Fruit fly (Drosophila melanogaster) whole organism, prepupa: Measurements from ENCODE around the gene Cyp308a1.

ENCODE experiments used
- Blimp-1 ChIP-seq: fragments of 200-800 bp; sonication (Bioruptor generic); optimal IDR thresholded peaks from 3 replicates; lab custom pipeline; 2017; ENCODE audit warnings: missing biosample characterization, missing genetic modification characterization, mild to moderate bottlenecking, moderate library complexity, missing genetic modification reagents
- CG10631 ChIP-seq: fragments of 200-800 bp; sonication (Bioruptor generic); optimal IDR thresholded peaks from 2 replicates; lab custom pipeline; 2016; ENCODE audit warnings: missing biosample characterization, missing genetic modification characterization
- CG10669 ChIP-seq: fragments of 200-800 bp; sonication (Bioruptor generic); optimal IDR thresholded peaks from 3 replicates; lab custom pipeline; 2018; ENCODE audit warnings: missing biosample characterization, mild to moderate bottlenecking, missing genetic modification characterization, moderate library complexity
- CG11294 ChIP-seq: fragments of 200-800 bp; sonication (Bioruptor generic); IDR thresholded peaks from 2 replicates; pipeline ENCODE4 v1.3.6; 2022; ENCODE audit warnings: missing biosample characterization, missing genetic modification characterization
- CG11902 ChIP-seq: fragments of 200-800 bp; sonication (Bioruptor generic); optimal IDR thresholded peaks from 3 replicates; lab custom pipeline; 2016; ENCODE audit warnings: missing biosample characterization, missing genetic modification characterization
- CG15336 ChIP-seq: fragments of 200-800 bp; sonication (Bioruptor generic); IDR thresholded peaks from 2 replicates; pipeline ENCODE4 v1.3.6; 2022; ENCODE audit warnings: missing biosample characterization, missing genetic modification characterization
- CG1621 ChIP-seq: fragments of 200-800 bp; sonication (Bioruptor generic); optimal IDR thresholded peaks from 3 replicates; lab custom pipeline; 2018; ENCODE audit warnings: missing biosample characterization, mild to moderate bottlenecking, missing genetic modification characterization
- CG3032 ChIP-seq: fragments of 200-800 bp; optimal IDR thresholded peaks from 2 replicates; lab custom pipeline; 2019; ENCODE audit warnings: missing biosample characterization, mild to moderate bottlenecking, missing genetic modification characterization, moderate library complexity
- CG6163 ChIP-seq: fragments of 200-800 bp; sonication (Bioruptor generic); IDR thresholded peaks from 3 replicates; pipeline ENCODE4 v1.3.6; 2022; ENCODE audit warnings: missing biosample characterization, missing genetic modification characterization
- CG6792 ChIP-seq: fragments of 200-800 bp; sonication (Bioruptor generic); optimal IDR thresholded peaks from 3 replicates; lab custom pipeline; 2016; ENCODE audit warnings: missing biosample characterization, missing genetic modification characterization
- CG6854 ChIP-seq: fragments of 200-800 bp; sonication (Bioruptor generic); optimal IDR thresholded peaks from 2 replicates; lab custom pipeline; 2017; ENCODE audit warnings: missing biosample characterization, mild to moderate bottlenecking, missing genetic modification characterization
- CG8632 ChIP-seq: fragments of 200-800 bp; sonication (Bioruptor generic); optimal IDR thresholded peaks from 3 replicates; lab custom pipeline; 2016; ENCODE audit warnings: missing biosample characterization, missing genetic modification characterization
- CG9139 ChIP-seq: fragments of 200-800 bp; sonication (Bioruptor generic); optimal IDR thresholded peaks from 3 replicates; lab custom pipeline; 2017; ENCODE audit warnings: missing biosample characterization, mild to moderate bottlenecking, missing genetic modification characterization
- Eip75B ChIP-seq: fragments of 200-800 bp; sonication (Bioruptor generic); optimal IDR thresholded peaks from 3 replicates; lab custom pipeline; 2016; ENCODE audit warnings: missing biosample characterization, missing genetic modification characterization
- Eip78C ChIP-seq: fragments of 200-800 bp; sonication (Bioruptor generic); peaks from one replicate; lab custom pipeline; 2016; ENCODE audit warnings: missing biosample characterization, missing genetic modification characterization
- Eip93F ChIP-seq: fragments of 200-800 bp; sonication (Bioruptor generic); optimal IDR thresholded peaks from 2 replicates; lab custom pipeline; 2016; ENCODE audit warnings: missing biosample characterization, mild to moderate bottlenecking, missing genetic modification characterization
- Ets21C ChIP-seq: fragments of 200-800 bp; sonication (Bioruptor generic); optimal IDR thresholded peaks from 3 replicates; lab custom pipeline; 2016; ENCODE audit warnings: missing biosample characterization, missing genetic modification characterization
- Ets96B ChIP-seq: fragments of 200-800 bp; optimal IDR thresholded peaks from 2 replicates; lab custom pipeline; 2019; ENCODE audit warnings: missing biosample characterization, mild to moderate bottlenecking, missing genetic modification characterization, moderate library complexity
- Gug ChIP-seq: fragments of 200-800 bp; sonication (Bioruptor generic); IDR thresholded peaks from 2 replicates; pipeline ENCODE4 v1.3.6; 2022; ENCODE audit warnings: missing biosample characterization, missing genetic modification characterization
- Hr39 ChIP-seq: fragments of 200-800 bp; sonication (Bioruptor generic); optimal IDR thresholded peaks from 2 replicates; lab custom pipeline; 2016; ENCODE audit warnings: missing biosample characterization, missing genetic modification characterization
- Met ChIP-seq: fragments of 200-800 bp; sonication (Bioruptor generic); optimal IDR thresholded peaks from 3 replicates; lab custom pipeline; 2016; ENCODE audit warnings: missing biosample characterization, missing genetic modification characterization
- OdsH ChIP-seq: fragments of 200-800 bp; sonication (Bioruptor generic); optimal IDR thresholded peaks from 3 replicates; lab custom pipeline; 2016; ENCODE audit warnings: missing biosample characterization, missing genetic modification characterization
- Sox102F ChIP-seq: fragments of 200-800 bp; sonication (Bioruptor generic); optimal IDR thresholded peaks from 2 replicates; lab custom pipeline; 2016; ENCODE audit warnings: missing biosample characterization, mild to moderate bottlenecking, missing genetic modification characterization
- Sox14 ChIP-seq: fragments of 200-800 bp; sonication (Bioruptor generic); optimal IDR thresholded peaks from 3 replicates; lab custom pipeline; 2016; ENCODE audit warnings: missing biosample characterization, missing genetic modification characterization
- achi ChIP-seq: fragments of 200-800 bp; sonication (Bioruptor generic); optimal IDR thresholded peaks from 3 replicates; lab custom pipeline; 2016; ENCODE audit warnings: missing biosample characterization, missing genetic modification characterization
- acj6 ChIP-seq: fragments of 200-800 bp; sonication (Bioruptor generic); optimal IDR thresholded peaks from 3 replicates; lab custom pipeline; 2016; ENCODE audit warnings: missing biosample characterization, missing genetic modification characterization
- dac ChIP-seq: fragments of 200-800 bp; sonication (Bioruptor generic); optimal IDR thresholded peaks from 2 replicates; lab custom pipeline; 2017; ENCODE audit warnings: missing biosample characterization, mild to moderate bottlenecking, missing genetic modification characterization
- dsx ChIP-seq: fragments of 200-800 bp; optimal IDR thresholded peaks from 3 replicates; lab custom pipeline; 2019; ENCODE audit warnings: missing biosample characterization, mild to moderate bottlenecking, missing genetic modification characterization, moderate library complexity; ENCODE audit not compliant: poor library complexity, severe bottlenecking
- esn ChIP-seq: fragments of 200-800 bp; sonication (Bioruptor generic); optimal IDR thresholded peaks from 2 replicates; lab custom pipeline; 2016; ENCODE audit warnings: missing biosample characterization, mild to moderate bottlenecking, missing genetic modification characterization, moderate library complexity
- fd59A ChIP-seq: fragments of 200-800 bp; sonication (Bioruptor generic); optimal IDR thresholded peaks from 2 replicates; lab custom pipeline; 2017; ENCODE audit warnings: missing biosample characterization, mild to moderate bottlenecking, missing genetic modification characterization, missing genetic modification reagents
- net ChIP-seq: fragments of 200-800 bp; sonication (Bioruptor generic); optimal IDR thresholded peaks from 3 replicates; lab custom pipeline; 2016; ENCODE audit warnings: missing biosample characterization, missing genetic modification characterization
- pdm3 ChIP-seq: fragments of 200-800 bp; sonication (Bioruptor generic); optimal IDR thresholded peaks from 3 replicates; lab custom pipeline; 2016; ENCODE audit warnings: missing biosample characterization, missing genetic modification characterization
- ss ChIP-seq, 2 experiments: fragments of 200-800 bp; sonication (Bioruptor generic); optimal IDR thresholded peaks; 2 replicates in 1 of 2; 3 replicates in 1 of 2; lab custom pipeline; 2017 to 2018; ENCODE audit warnings: mild to moderate bottlenecking in 2 of 2, missing biosample characterization in 2 of 2, missing genetic modification characterization in 2 of 2, moderate library complexity in 1 of 2
- topi ChIP-seq: fragments of 200-800 bp; sonication (Bioruptor generic); optimal IDR thresholded peaks from 3 replicates; lab custom pipeline; 2016; ENCODE audit warnings: missing biosample characterization, missing genetic modification characterization

The Cyp308a1 gene

DNA sequence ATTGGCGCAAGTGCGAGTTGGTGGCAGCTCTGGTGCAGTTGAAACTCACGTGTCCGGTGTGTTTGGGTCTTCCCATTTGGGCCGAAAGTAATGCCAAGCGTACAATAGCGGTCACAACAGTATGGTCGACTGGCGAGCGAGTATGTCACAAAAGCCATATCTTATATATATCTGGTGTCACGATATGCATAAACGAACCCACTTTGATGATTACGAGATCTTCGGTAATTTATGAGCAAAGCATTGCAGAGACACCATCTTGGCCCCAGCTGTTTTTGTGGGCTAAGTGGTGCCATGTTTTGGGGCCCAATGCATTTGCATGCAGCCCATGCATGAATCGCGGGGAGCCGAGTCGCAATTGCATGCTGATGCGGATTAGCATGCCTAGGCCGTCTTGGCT lies 30.8 kb upstream of the Cyp308a1 start (continued):
- TF ChIP-seq Ets96B (tag; lab: Kevin White, UChicago) = no peak
- TF ChIP-seq dsx (GFP tag; lab: Kevin White, UChicago) = no peak
- TF ChIP-seq topi = no peak
- peak; percentile 27 for TF ChIP-seq esn (GFP tag; lab: Kevin White, UChicago)
- TF ChIP-seq pdm3 (GFP tag; lab: Kevin White, UChicago) = peak; percentile 55
- peak; percentile 18 for TF ChIP-seq Met (GFP tag; lab: Kevin White, UChicago)
- peak; percentile 31 for TF ChIP-seq net
- no peak for TF ChIP-seq CG9139 (GFP tag; lab: Kevin White, UChicago)
- peak; percentile 29 for TF ChIP-seq CG10631
- peak; percentile 5 for TF ChIP-seq CG11902 (GFP tag; lab: Kevin White, UChicago)

DNA sequence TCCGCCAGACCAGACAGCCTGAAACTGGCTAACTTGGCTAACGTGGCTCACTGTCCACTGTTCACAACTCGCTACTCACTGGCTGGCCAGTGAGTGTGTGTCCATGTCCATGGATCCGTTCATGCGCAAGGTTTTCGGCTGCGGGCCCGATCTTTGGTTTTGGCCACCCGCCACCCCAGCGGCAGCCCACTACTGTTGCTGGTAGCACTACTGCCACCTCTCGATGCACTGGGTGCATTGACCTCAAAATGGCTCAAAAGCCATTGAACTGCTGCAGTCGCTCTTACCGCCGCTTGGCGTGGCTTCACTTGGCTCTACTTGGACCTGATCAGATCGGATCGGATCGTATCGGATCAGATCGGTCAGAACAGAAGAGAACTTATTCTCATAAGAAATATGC lies 28.3 kb upstream of the Cyp308a1 start:
- TF ChIP-seq Blimp-1 (no peak), CG8632 (GFP tag; lab: Kevin White, UChicago) (no peak), Ets96B (tag; lab: Kevin White, UChicago) (no peak), CG3032 (tag; lab: Kevin White, UChicago) (no peak), fd59A (GFP tag; lab: Kevin White, UChicago) (no peak), achi (no peak), CG11294 (no peak), Eip78C (GFP tag; lab: Kevin White, UChicago) (peak; percentile 5)

DNA sequence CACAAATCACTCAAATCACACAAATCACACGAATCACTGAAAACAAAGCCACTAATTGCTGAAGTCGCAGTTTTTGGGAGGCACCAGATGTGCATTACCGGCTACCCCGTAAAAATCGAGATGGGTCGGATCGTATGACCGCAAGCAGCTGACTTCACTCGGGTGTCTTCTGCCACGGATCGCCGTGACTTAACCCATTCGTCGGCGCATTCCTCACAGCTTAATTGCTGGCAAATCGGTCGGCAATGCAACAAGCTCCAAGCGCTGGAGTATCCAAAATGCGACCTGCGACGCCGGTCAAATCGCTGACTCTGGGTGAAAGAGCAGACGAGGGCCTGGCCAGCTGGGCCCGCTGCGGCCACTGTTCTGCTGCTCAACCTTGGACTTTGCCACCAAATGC lies 26.9 kb upstream of the Cyp308a1 start:
- TF ChIP-seq Hr39 (GFP tag; lab: Kevin White, UChicago) = no peak
- no peak for TF ChIP-seq CG10669 (GFP tag; lab: Kevin White, UChicago)
- TF ChIP-seq CG6854 (GFP tag; lab: Kevin White, UChicago) = no peak
- TF ChIP-seq OdsH (GFP tag; lab: Kevin White, UChicago) = no peak
- TF ChIP-seq esn (GFP tag; lab: Kevin White, UChicago) = no peak
- no peak for TF ChIP-seq CG8632 (GFP tag; lab: Kevin White, UChicago)

DNA sequence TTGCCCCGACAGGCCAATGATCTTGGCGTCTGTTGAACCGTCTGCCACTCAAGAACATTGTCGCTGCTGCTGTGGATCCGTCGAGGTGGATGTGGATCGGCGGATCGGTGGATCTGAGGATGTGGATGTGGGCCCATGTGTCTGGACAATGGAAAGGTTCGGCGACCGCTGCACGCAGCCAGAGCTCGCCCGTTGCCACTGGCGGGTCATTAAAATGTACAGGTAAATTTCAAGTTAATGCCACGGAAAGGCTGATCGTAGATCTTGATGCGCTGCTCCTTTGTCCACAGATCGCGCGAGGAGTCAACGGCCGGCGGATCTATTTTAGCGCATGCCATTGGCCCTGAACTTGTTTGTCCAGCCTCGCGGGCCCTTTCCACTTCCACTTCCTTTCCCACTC lies 25.2 kb upstream of the Cyp308a1 start:
- TF ChIP-seq dsx (GFP tag; lab: Kevin White, UChicago) (peak; percentile 78), Ets21C (GFP tag; lab: Kevin White, UChicago) (no peak), OdsH (GFP tag; lab: Kevin White, UChicago) (no peak), Eip78C (GFP tag; lab: Kevin White, UChicago) (peak; percentile 35), CG6792 (no peak), Met (GFP tag; lab: Kevin White, UChicago) (no peak), Eip93F (GFP tag; lab: Kevin White, UChicago) (no peak), Sox14 (GFP tag; lab: Kevin White, UChicago) (no peak), Eip75B (GFP tag; lab: Kevin White, UChicago) (no peak), Ets96B (tag; lab: Kevin White, UChicago) (no peak), CG6163 (GFP tag; lab: Robert Waterston, UW) (no peak), topi (no peak), CG1621 (tag; lab: Kevin White, UChicago) (peak; percentile 17), Gug (GFP tag; lab: Robert Waterston, UW) (no peak), ss (GFP tag; optimal IDR thresholded peaks at IDR 0.05; lab: Kevin White, UChicago) (peak in 1 of 2 experiments; percentile 81), dac (GFP tag; lab: Kevin White, UChicago) (no peak), acj6 (no peak), CG15336 (GFP tag; lab: Robert Waterston, UW) (no peak)
- TF ChIP-seq, all 60 proteins: peak for 4

- TF ChIP-seq achi (no peak), fd59A (GFP tag; lab: Kevin White, UChicago) (no peak), Sox102F (no peak)
- TF ChIP-seq, all 60 proteins: peak for 0
Observed at dm6 chrX:18684928-18685327, 24.7 kb upstream of the Cyp308a1 start.
